Worm (Caenorhabditis elegans): ENCODE results near the gene Y62H9A.5.

Y62H9A.5 gene

ce11 chrX:11872210-11872609 is 10.5 kb downstream of the Y62H9A.5 start:
- TF ChIP-seq madf-9 (GFP tag; conservative IDR thresholded peaks at IDR 0.05) (0 out of 2 replicates have a peak, but pooled peaks have one; percentile 29), ceh-62 (tag; optimal IDR thresholded peaks at IDR 0.05) (no peak), saeg-2 (GFP tag; IDR thresholded peaks at IDR 0.05) (no peak), nhr-6 (tag; optimal IDR thresholded peaks at IDR 0.05) (no peak), nhr-11 (tag; optimal IDR thresholded peaks at IDR 0.05) (no peak), attf-4 (tag; optimal IDR thresholded peaks at IDR 0.05) (no peak), daf-19 (GFP tag; conservative IDR thresholded peaks at IDR 0.05) (0 out of 2 replicates have a peak, but pooled peaks have one; percentile 19), aly-2 (tag; optimal IDR thresholded peaks at IDR 0.05) (no peak), tra-1 (GFP tag; IDR thresholded peaks at IDR 0.05) (peak; percentile 70), lin-1 (GFP tag; IDR thresholded peaks at IDR 0.05) (peak; percentile 30; the same call in 1 of the 2 replicates), mdl-1 (tag; optimal IDR thresholded peaks at IDR 0.05) (no peak), mdt-29 (GFP tag; IDR thresholded peaks at IDR 0.05) (peak; percentile 71; the same call in 1 of the 2 replicates), fos-1 (tag; optimal IDR thresholded peaks at IDR 0.05) (no peak), dpl-1 (GFP tag; optimal IDR thresholded peaks at IDR 0.05) (no peak), dve-1 (tag; optimal IDR thresholded peaks at IDR 0.05; ENCODE audit: insufficient read depth) (no peak), unc-62 (GFP tag; optimal IDR thresholded peaks at IDR 0.05 in 1 of 2) (peak in 1 of 2 experiments; percentile 18), unc-62 (tag; optimal IDR thresholded peaks at IDR 0.05) (no peak), mxl-3 (GFP tag; optimal IDR thresholded peaks at IDR 0.05) (peak; percentile 31), jun-1 (tag; optimal IDR thresholded peaks at IDR 0.05) (no peak), mep-1 (tag; optimal IDR thresholded peaks at IDR 0.05) (no peak), lin-39 (tag; optimal IDR thresholded peaks at IDR 0.05) (no peak), dmd-9 (GFP tag; IDR thresholded peaks at IDR 0.05) (0 out of 2 replicates have a peak, but pooled peaks have one; percentile 44), nhr-48 (tag; optimal IDR thresholded peaks at IDR 0.05) (peak; percentile 44), nhr-10 (tag; optimal IDR thresholded peaks at IDR 0.05) (no peak), F49E8.2 (tag; optimal IDR thresholded peaks at IDR 0.05; ENCODE audit: borderline replicate concordance) (no peak), ces-1 (GFP tag; optimal IDR thresholded peaks at IDR 0.05) (no peak), lin-38 (GFP tag; IDR thresholded peaks at IDR 0.05) (no peak), set-16 (GFP tag; IDR thresholded peaks at IDR 0.05) (no peak), T26A8.4 (GFP tag; IDR thresholded peaks at IDR 0.05) (no peak), mxl-2 (GFP tag; conservative IDR thresholded peaks at IDR 0.05) (no peak), Y5F2A.4 (GFP tag; optimal IDR thresholded peaks at IDR 0.05) (no peak), ztf-7 (tag; optimal IDR thresholded peaks at IDR 0.05) (no peak), sdz-12 (GFP tag; optimal IDR thresholded peaks at IDR 0.05) (no peak), hmg-1.1 (GFP tag; IDR thresholded peaks at IDR 0.05) (peak; percentile 65), dmd-8 (GFP tag; IDR thresholded peaks at IDR 0.05) (0 out of 2 replicates have a peak, but pooled peaks have one; percentile 61), Y75B8A.6 (GFP tag; IDR thresholded peaks at IDR 0.05) (0 out of 2 replicates have a peak, but pooled peaks have one; percentile 20), Y105C5A.15 (GFP tag; IDR thresholded peaks at IDR 0.05) (no peak), F37D6.2 (tag; optimal IDR thresholded peaks at IDR 0.05) (no peak), gei-8 (GFP tag; optimal IDR thresholded peaks at IDR 0.05) (no peak), vab-7 (GFP tag; IDR thresholded peaks at IDR 0.05) (peak; percentile 71), tag-97 (GFP tag; IDR thresholded peaks at IDR 0.05) (no peak), pqm-1 (tag; optimal IDR thresholded peaks at IDR 0.05) (no peak), pha-4 (GFP tag; IDR thresholded peaks at IDR 0.05) (no peak), pha-4 (tag; optimal IDR thresholded peaks at IDR 0.05) (no peak), aha-1 (tag) (no peak), snpc-1.2 (GFP tag; IDR thresholded peaks at IDR 0.05) (peak; percentile 78; the same call in 1 of the 2 replicates), nhr-111 (GFP tag; optimal IDR thresholded peaks at IDR 0.05) (peak; percentile 27), zfp-3 (GFP tag; conservative IDR thresholded peaks at IDR 0.05) (no peak), egl-43 (GFP tag; IDR thresholded peaks at IDR 0.05) (no peak; the same call in none of the 2 replicates), nhr-28 (tag; optimal IDR thresholded peaks at IDR 0.05) (no peak), ceh-82 (tag; optimal IDR thresholded peaks at IDR 0.05) (no peak), T20F7.1 (GFP tag; optimal IDR thresholded peaks at IDR 0.05) (no peak), nhr-237 (tag; optimal IDR thresholded peaks at IDR 0.05) (no peak)

Data from whole organism, L4 larva.